Fruit fly (Drosophila melanogaster): ENCODE data around the gene CG14841.

Gene CG14841

DNA sequence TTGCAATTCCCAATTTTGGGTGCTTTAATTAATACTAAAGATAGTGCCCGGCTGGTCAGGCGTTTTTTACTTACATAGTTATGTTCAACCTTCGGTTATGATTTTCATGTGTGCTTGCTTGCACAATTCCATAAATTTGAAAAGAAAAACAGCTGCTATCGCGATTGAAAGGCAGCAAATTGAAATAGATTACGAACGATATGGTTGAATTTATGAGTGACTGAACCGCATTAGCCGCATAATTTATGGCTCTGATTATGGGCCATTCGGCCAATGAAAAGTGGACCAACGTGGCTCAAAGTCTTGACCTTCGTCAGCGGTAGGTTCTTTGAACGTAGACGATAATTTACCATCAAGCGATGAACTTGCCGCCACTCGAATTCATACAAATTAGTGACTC, 33.9 kb upstream of the CG14841 start (continued):
- TF ChIP-seq exex (tag; optimal IDR thresholded peaks at IDR 0.05) (peak; percentile 97), pfk (GFP tag; optimal IDR thresholded peaks at IDR 0.05) (no peak), hth (optimal IDR thresholded peaks at IDR 0.05) (no peak), lab (GFP tag; optimal IDR thresholded peaks at IDR 0.05) (peak; percentile 14), fu2 (GFP tag; optimal IDR thresholded peaks at IDR 0.05) (no peak), CG16779 (GFP tag; IDR thresholded peaks at IDR 0.05) (no peak), Pdp1 (GFP tag; optimal IDR thresholded peaks at IDR 0.05) (peak in 1 of 2 experiments; percentile 27), CG10366 (GFP tag; IDR thresholded peaks at IDR 0.05) (no peak), CG14441 (GFP tag; IDR thresholded peaks at IDR 0.05) (0 out of 2 replicates have a peak, but pooled peaks have one; percentile 23), Drgx (GFP tag; IDR thresholded peaks at IDR 0.05) (no peak), salm (tag; optimal IDR thresholded peaks at IDR 0.05) (peak; percentile 19), Nf-YB (GFP tag; optimal IDR thresholded peaks at IDR 0.05) (peak; percentile 19), grn (GFP tag; optimal IDR thresholded peaks at IDR 0.05) (peak; percentile 86)

DNA sequence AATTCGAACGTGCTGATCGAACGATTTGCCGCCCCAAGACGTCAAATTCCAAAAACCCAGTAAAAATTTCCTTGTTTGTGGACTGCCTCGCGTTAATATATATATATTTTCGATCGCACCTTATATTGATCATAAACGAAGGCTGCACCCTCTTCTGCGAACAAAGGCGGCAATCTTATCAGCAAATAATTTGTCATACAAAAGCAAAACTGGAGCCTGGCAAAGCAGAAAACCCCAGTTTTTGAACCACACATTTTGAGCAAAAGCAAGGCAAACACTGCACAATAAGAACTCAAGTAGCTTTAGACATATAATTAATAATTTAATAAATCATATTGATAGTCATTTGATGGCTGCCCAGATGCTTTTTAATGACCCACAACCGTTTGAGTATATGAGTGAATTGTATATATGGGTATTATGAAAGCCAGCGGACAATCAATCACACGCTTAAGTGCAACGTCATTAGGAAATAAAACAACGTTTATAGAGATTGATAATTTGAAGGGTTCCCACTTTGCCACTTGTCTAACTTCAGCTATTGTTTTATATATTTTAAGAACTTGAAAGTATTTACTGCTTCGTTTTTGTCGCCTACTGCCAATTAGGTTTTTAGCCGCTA, 32.3 kb upstream of the CG14841 start:
- TF ChIP-seq sens (GFP tag) = peak; percentile 52
- peak; percentile 3 for TF ChIP-seq exex (tag; optimal IDR thresholded peaks at IDR 0.05)
- TF ChIP-seq grn (GFP tag; optimal IDR thresholded peaks at IDR 0.05) = peak; percentile 35
- TF ChIP-seq CG7987 (GFP tag; optimal IDR thresholded peaks at IDR 0.05) = no peak
- no peak for TF ChIP-seq da (GFP tag; optimal IDR thresholded peaks at IDR 0.05)
- TF ChIP-seq lbe (GFP tag; optimal IDR thresholded peaks at IDR 0.05) = peak; percentile 35
- TF ChIP-seq sug (tag; optimal IDR thresholded peaks at IDR 0.05) = peak; percentile 7
- TF ChIP-seq Med (GFP tag) = peak; percentile 30
- peak; percentile 12 for TF ChIP-seq lab (GFP tag; optimal IDR thresholded peaks at IDR 0.05)

DNA sequence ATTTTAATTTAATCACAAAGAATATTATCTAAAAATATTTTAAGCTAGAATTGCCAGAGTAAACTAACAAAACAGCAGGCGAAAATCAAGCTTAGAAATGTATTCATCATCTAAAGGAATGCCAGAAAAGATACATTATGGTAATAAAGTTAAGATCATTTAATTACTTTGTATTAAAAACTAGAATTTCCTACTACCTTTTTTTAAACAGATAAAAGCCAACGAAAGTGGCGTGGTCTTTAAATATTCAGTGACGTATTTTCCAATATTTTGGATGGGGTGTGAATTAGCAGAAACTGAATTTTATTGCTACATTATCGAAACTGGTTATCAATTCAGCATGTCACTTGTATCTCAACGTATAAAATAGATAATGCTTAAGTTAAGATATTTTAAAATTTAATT, 30.1 kb upstream of the CG14841 start:
- peak in 1 of 2 experiments; percentile 34 for TF ChIP-seq bsh (GFP tag; optimal IDR thresholded peaks at IDR 0.05)
- no peak for TF ChIP-seq cg (GFP tag; optimal IDR thresholded peaks at IDR 0.05)
- TF ChIP-seq Poxn (GFP tag; IDR thresholded peaks at IDR 0.05) = no peak
- TF ChIP-seq Drgx (GFP tag; IDR thresholded peaks at IDR 0.05) = peak; percentile 7; the same call in 1 of the 2 replicates

- peak; percentile 26 for TF ChIP-seq CG7839 (tag; optimal IDR thresholded peaks at IDR 0.05)
- TF ChIP-seq Sox102F (GFP tag; optimal IDR thresholded peaks at IDR 0.05) = peak; percentile 13
- peak; percentile 54 for TF ChIP-seq CG11504 (tag; optimal IDR thresholded peaks at IDR 0.05)
- no peak for TF ChIP-seq Opbp (GFP tag; IDR thresholded peaks at IDR 0.05; ENCODE audit: partially characterized antibody)
- TF ChIP-seq TFAM (GFP tag; optimal IDR thresholded peaks at IDR 0.05) = no peak
- no peak for TF ChIP-seq Jarid2 (GFP tag; optimal IDR thresholded peaks at IDR 0.05)
- peak; percentile 49 for TF ChIP-seq CG18599 (GFP tag; optimal IDR thresholded peaks at IDR 0.05)
- peak; percentile 32 for TF ChIP-seq grau (tag; optimal IDR thresholded peaks at IDR 0.05)
- peak; percentile 9 for TF ChIP-seq Xbp1 (GFP tag; optimal IDR thresholded peaks at IDR 0.05)
- no peak for TF ChIP-seq CG2202 (tag; optimal IDR thresholded peaks at IDR 0.05)
- TF ChIP-seq nmo (GFP tag; optimal IDR thresholded peaks at IDR 0.05) = peak; percentile 14
- TF ChIP-seq dmrt11E (tag; optimal IDR thresholded peaks at IDR 0.05) = no peak
- no peak for TF ChIP-seq z (GFP tag; IDR thresholded peaks at IDR 0.05)
- no peak for TF ChIP-seq CG9437 (GFP tag; optimal IDR thresholded peaks at IDR 0.05)
- TF ChIP-seq CG15269 (tag; optimal IDR thresholded peaks at IDR 0.05) = peak; percentile 51
- TF ChIP-seq CG13296 (GFP tag; optimal IDR thresholded peaks at IDR 0.05) = peak; percentile 8
- peak; percentile 27 for TF ChIP-seq CG17359 (tag; optimal IDR thresholded peaks at IDR 0.05)
- no peak for TF ChIP-seq prd (optimal IDR thresholded peaks at IDR 0.05)
- TF ChIP-seq prd (GFP tag; IDR thresholded peaks at IDR 0.05) = peak; percentile 28; the same call in 1 of the 3 replicates
- TF ChIP-seq Eip74EF (GFP tag; optimal IDR thresholded peaks at IDR 0.05) = peak in 1 of 2 experiments; percentile 22
- TF ChIP-seq CG15514 (GFP tag; optimal IDR thresholded peaks at IDR 0.05) = peak; percentile 15
- no peak for TF ChIP-seq ssp (GFP tag; IDR thresholded peaks at IDR 0.05)
- peak; percentile 21 for TF ChIP-seq tap (tag; optimal IDR thresholded peaks at IDR 0.05)
- peak; percentile 52 for TF ChIP-seq sens (GFP tag)
Measured at dm6 chr3R:14291431-14291830, 29.2 kb upstream of the CG14841 start.

Measured in whole organism, embryonic.